Worm (Caenorhabditis elegans) whole organism, early embryonic: ENCODE data around the gene ugt-67.

Experiments
- B0310.2 ChIP-seq: sonication (generic microtip); optimal IDR thresholded peaks from 2 replicates; lab custom pipeline; 2016; ENCODE audit warnings: mild to moderate bottlenecking, missing genetic modification characterization, missing compliant biosample characterization
- F13C5.2 ChIP-seq: sonication (generic microtip); optimal IDR thresholded peaks from 2 replicates; lab custom pipeline; 2017; ENCODE audit warnings: mild to moderate bottlenecking, missing genetic modification characterization, inconsistent platforms, missing compliant biosample characterization
- ama-1 ChIP-seq: fragments of 150-350 bp; optimal IDR thresholded peaks from 2 replicates; lab custom pipeline; 2014
- ceh-13 ChIP-seq: fragments of 200-800 bp; sonication (Bioruptor generic); optimal IDR thresholded peaks from 2 replicates; lab custom pipeline; 2018; ENCODE audit warnings: mild to moderate bottlenecking, missing genetic modification characterization, missing compliant biosample characterization
- ceh-36 ChIP-seq: sonication (generic microtip); optimal IDR thresholded peaks from 2 replicates; lab custom pipeline; 2016; ENCODE audit warnings: missing genetic modification characterization, inconsistent platforms, missing compliant biosample characterization
- flt-1 ChIP-seq: fragments of 200-800 bp; sonication (Bioruptor generic); IDR thresholded peaks from 2 replicates; pipeline ENCODE4 v1.3.6; 2022; ENCODE audit warnings: missing genetic modification characterization, missing compliant biosample characterization
- hnd-1 ChIP-seq: sonication (generic microtip); optimal IDR thresholded peaks from 2 replicates; lab custom pipeline; 2016; ENCODE audit warnings: missing genetic modification characterization, missing compliant biosample characterization
- pes-1 ChIP-seq: fragments of 200-800 bp; sonication (Bioruptor generic); IDR thresholded peaks from 2 replicates; pipeline ENCODE4 v1.3.6; 2022; ENCODE audit warnings: missing genetic modification reagents, missing genetic modification characterization, missing compliant biosample characterization
- sea-1 ChIP-seq: fragments of 200-800 bp; sonication (Bioruptor generic); conservative IDR thresholded peaks from 2 replicates; pipeline ENCODE4 v1.3.6; 2022; ENCODE audit warnings: missing genetic modification characterization, missing compliant biosample characterization
- tbx-11 ChIP-seq: fragments of 200-800 bp; sonication (Bioruptor generic); IDR thresholded peaks from 2 replicates; pipeline ENCODE4 v1.3.6; 2022; ENCODE audit warnings: missing genetic modification characterization, missing compliant biosample characterization
- tbx-37 ChIP-seq: fragments of 200-800 bp; sonication (Bioruptor generic); conservative IDR thresholded peaks from 2 replicates; pipeline ENCODE4 v1.3.6; 2022; ENCODE audit warnings: missing genetic modification reagents, missing genetic modification characterization, missing compliant biosample characterization

- TF ChIP-seq ama-1 (lab: Kevin White, UChicago) (no peak), pes-1 (GFP tag; lab: Robert Waterston, UW) (no peak), tbx-37 (GFP tag; lab: Robert Waterston, UW) (no peak), tbx-11 (GFP tag; lab: Robert Waterston, UW) (no peak), ceh-36 (no peak), flt-1 (GFP tag; lab: Robert Waterston, UW) (no peak), sea-1 (GFP tag; lab: Robert Waterston, UW) (no peak), F13C5.2 (tag; lab: Kevin White, UChicago) (no peak), ceh-13 (GFP tag; lab: Kevin White, UChicago) (no peak), hnd-1 (tag; lab: Kevin White, UChicago) (no peak), B0310.2 (tag; lab: Kevin White, UChicago) (no peak)
Measured at ce11 chrV:4891305-4891704, 9.9 kb upstream of the ugt-67 start.
